Fruit fly (Drosophila melanogaster) whole organism, pupa: ENCODE measurements around the gene CG17294.
A peak's percentile ranks its signal among the peaks of the same experiment; 100 is the strongest.

Experiments
- CG10348 ChIP-seq: fragments of 200-800 bp; sonication (Bioruptor generic); IDR thresholded peaks from 2 replicates; pipeline ENCODE4 v1.3.6; 2022; ENCODE audit warnings: missing biosample characterization, missing genetic modification characterization
- CG12605 ChIP-seq: fragments of 200-800 bp; sonication (Bioruptor generic); IDR thresholded peaks from 2 replicates; pipeline ENCODE4 v1.3.6; 2022; ENCODE audit warnings: missing biosample characterization, missing genetic modification characterization
- CG13204 ChIP-seq: fragments of 200-800 bp; sonication (Bioruptor generic); optimal IDR thresholded peaks from 2 replicates; lab custom pipeline; 2018; ENCODE audit warnings: missing biosample characterization, mild to moderate bottlenecking, missing genetic modification characterization, moderate library complexity
- CG14655 ChIP-seq: fragments of 200-800 bp; sonication (Bioruptor generic); optimal IDR thresholded peaks from 3 replicates; lab custom pipeline; 2017; ENCODE audit warnings: mild to moderate bottlenecking, missing biosample characterization, missing genetic modification reagents, missing genetic modification characterization
- CG15710 ChIP-seq: fragments of 200-800 bp; sonication (Bioruptor generic); optimal IDR thresholded peaks from 2 replicates; lab custom pipeline; 2018; ENCODE audit warnings: missing biosample characterization, mild to moderate bottlenecking, missing genetic modification characterization, moderate library complexity
- CG17806 ChIP-seq: fragments of 200-800 bp; sonication (Bioruptor generic); optimal IDR thresholded peaks from 2 replicates; lab custom pipeline; 2018; ENCODE audit warnings: missing biosample characterization, mild to moderate bottlenecking, missing genetic modification characterization, moderate library complexity
- CG34367 ChIP-seq: fragments of 200-800 bp; sonication (Bioruptor generic); optimal IDR thresholded peaks from 2 replicates; lab custom pipeline; 2018; ENCODE audit warnings: missing biosample characterization, mild to moderate bottlenecking, missing genetic modification characterization
- CG4496 ChIP-seq: fragments of 200-800 bp; sonication (Bioruptor generic); IDR thresholded peaks from 3 replicates; pipeline ENCODE4 v1.3.6; 2022; ENCODE audit warnings: missing biosample characterization, missing genetic modification characterization
- CG8159 ChIP-seq: fragments of 200-800 bp; sonication (Bioruptor generic); optimal IDR thresholded peaks from 3 replicates; lab custom pipeline; 2018; ENCODE audit warnings: missing biosample characterization, mild to moderate bottlenecking, missing genetic modification characterization, moderate library complexity
- CG8301 ChIP-seq: fragments of 200-800 bp; sonication (Bioruptor generic); optimal IDR thresholded peaks from 2 replicates; lab custom pipeline; 2018; ENCODE audit warnings: missing biosample characterization, mild to moderate bottlenecking, missing genetic modification characterization
- CG9948 ChIP-seq: fragments of 200-800 bp; sonication (Bioruptor generic); optimal IDR thresholded peaks from 2 replicates; lab custom pipeline; 2018; ENCODE audit warnings: missing biosample characterization, mild to moderate bottlenecking, missing genetic modification characterization, moderate library complexity
- D1 ChIP-seq: fragments of 200-800 bp; sonication (Bioruptor generic); optimal IDR thresholded peaks from 2 replicates; lab custom pipeline; 2018; ENCODE audit warnings: missing biosample characterization, mild to moderate bottlenecking, missing genetic modification characterization, moderate library complexity
- EcR ChIP-seq: fragments of 200-800 bp; sonication (Bioruptor generic); optimal IDR thresholded peaks from 3 replicates; lab custom pipeline; 2019; ENCODE audit warnings: missing biosample characterization, missing genetic modification characterization, mild to moderate bottlenecking, moderate library complexity, missing genetic modification reagents
- Pif1A ChIP-seq: fragments of 200-800 bp; sonication (Bioruptor generic); optimal IDR thresholded peaks from 3 replicates; lab custom pipeline; 2016; ENCODE audit warnings: missing biosample characterization, missing genetic modification characterization
- Pif1B ChIP-seq: fragments of 200-800 bp; sonication (Bioruptor generic); optimal IDR thresholded peaks from 3 replicates; lab custom pipeline; 2016; ENCODE audit warnings: missing biosample characterization, missing genetic modification characterization
- Snoo ChIP-seq: fragments of 200-800 bp; sonication (Bioruptor generic); optimal IDR thresholded peaks from 3 replicates; lab custom pipeline; 2017; ENCODE audit warnings: missing biosample characterization, mild to moderate bottlenecking, missing genetic modification characterization, inconsistent platforms
- fd96Ca ChIP-seq: fragments of 200-800 bp; sonication (Bioruptor generic); IDR thresholded peaks from 3 replicates; pipeline ENCODE4 v1.3.6; 2022; ENCODE audit warnings: missing biosample characterization, missing genetic modification characterization
- gl ChIP-seq: fragments of 200-800 bp; sonication (Bioruptor generic); optimal IDR thresholded peaks from 2 replicates; lab custom pipeline; 2018; ENCODE audit warnings: missing biosample characterization, mild to moderate bottlenecking, missing genetic modification characterization
- rn ChIP-seq: fragments of 200-800 bp; sonication (Bioruptor generic); IDR thresholded peaks from 2 replicates; pipeline ENCODE4 v1.3.6; 2022; ENCODE audit warnings: missing biosample characterization, missing genetic modification characterization

CG17294 gene

DNA sequence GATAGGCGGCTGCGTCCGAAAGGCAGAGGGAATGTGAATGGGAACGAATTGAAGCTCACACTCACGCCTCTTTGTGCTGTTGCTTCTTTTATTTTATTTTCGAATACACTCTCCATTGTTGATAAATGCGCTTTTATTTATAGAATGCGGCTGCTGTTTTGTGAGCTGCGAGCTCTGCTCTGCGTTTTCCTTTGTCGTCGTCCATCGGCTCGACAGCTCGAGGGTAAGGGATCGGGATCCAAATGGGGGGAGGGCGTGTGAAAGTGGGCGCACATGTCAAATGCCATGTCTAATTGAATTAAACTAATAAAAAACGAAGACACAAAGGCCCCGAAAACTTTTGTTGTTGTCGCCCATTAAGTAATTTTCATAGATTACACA lies 47.2 kb downstream of the CG17294 start:
- TF ChIP-seq CG34367, result no peak
- no peak for TF ChIP-seq Pif1B (GFP tag; lab: Kevin White, UChicago)
- TF ChIP-seq CG8159 (tag; lab: Kevin White, UChicago), result no peak
- TF ChIP-seq EcR (GFP tag; lab: Kevin White, UChicago), result peak; percentile 78
- TF ChIP-seq CG13204 (GFP tag; lab: Kevin White, UChicago), result peak; percentile 37
- peak; percentile 42 for TF ChIP-seq gl
- no peak for TF ChIP-seq CG17806

DNA sequence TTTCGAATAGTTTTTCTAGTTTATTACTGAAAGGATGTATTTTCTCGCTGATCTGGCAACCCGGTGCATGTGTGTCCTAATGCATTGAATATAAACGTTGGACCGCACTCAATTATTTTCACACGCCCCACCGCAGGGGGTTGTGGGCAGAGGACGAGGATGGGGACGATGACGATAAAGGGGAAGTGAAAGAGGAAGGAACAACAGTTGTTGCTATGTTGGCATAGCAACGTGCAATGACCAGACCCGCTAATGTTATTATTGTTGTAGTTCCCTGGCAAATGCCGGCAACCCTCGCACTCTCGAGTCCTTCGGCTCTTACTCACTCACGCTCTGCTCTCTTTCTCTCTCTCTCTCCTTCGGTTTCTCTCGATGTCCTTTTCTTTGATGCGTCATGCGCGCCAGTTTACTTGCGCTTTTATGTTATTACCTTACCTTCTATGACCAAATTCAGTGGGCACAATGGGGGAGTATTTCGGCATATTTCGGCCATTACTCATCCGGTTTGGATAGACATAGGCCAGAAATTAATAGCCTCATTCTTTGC lies 47.9 kb downstream of the CG17294 start:
- TF ChIP-seq CG34367 (no peak), Pif1B (GFP tag; lab: Kevin White, UChicago) (no peak), CG4496 (GFP tag; lab: Robert Waterston, UW) (no peak), CG8159 (tag; lab: Kevin White, UChicago) (no peak), CG15710 (tag; lab: Kevin White, UChicago) (no peak), D1 (no peak), CG8301 (tag; lab: Kevin White, UChicago) (no peak), CG13204 (GFP tag; lab: Kevin White, UChicago) (no peak), CG10348 (GFP tag; lab: Robert Waterston, UW) (no peak), rn (GFP tag; lab: Robert Waterston, UW) (no peak), gl (no peak), CG12605 (GFP tag; lab: Robert Waterston, UW) (no peak), EcR (GFP tag; lab: Kevin White, UChicago) (no peak)

DNA sequence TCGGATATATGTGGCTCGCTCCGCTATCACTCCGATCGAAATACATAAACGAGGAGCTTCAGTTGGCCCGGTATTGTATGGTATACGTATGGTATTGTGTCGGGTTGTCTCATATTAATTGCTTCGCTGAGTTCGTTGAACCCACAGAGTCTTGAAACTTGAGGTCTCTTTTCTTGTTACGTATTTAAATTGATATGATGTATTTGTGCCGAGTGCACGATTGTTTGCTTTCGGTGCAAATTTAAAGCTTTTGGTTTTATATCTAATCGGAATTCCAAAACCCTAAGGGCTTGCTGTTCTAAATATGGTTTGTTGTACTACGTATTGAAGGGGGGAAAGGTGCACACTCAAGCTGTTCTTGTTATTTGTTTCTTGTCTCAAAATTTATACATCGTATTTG lies 48.4 kb downstream of the CG17294 start:
- TF ChIP-seq Pif1B (GFP tag; lab: Kevin White, UChicago) (no peak), EcR (GFP tag; lab: Kevin White, UChicago) (peak; percentile 72)
- TF ChIP-seq, all 21 proteins: peak for 1

DNA sequence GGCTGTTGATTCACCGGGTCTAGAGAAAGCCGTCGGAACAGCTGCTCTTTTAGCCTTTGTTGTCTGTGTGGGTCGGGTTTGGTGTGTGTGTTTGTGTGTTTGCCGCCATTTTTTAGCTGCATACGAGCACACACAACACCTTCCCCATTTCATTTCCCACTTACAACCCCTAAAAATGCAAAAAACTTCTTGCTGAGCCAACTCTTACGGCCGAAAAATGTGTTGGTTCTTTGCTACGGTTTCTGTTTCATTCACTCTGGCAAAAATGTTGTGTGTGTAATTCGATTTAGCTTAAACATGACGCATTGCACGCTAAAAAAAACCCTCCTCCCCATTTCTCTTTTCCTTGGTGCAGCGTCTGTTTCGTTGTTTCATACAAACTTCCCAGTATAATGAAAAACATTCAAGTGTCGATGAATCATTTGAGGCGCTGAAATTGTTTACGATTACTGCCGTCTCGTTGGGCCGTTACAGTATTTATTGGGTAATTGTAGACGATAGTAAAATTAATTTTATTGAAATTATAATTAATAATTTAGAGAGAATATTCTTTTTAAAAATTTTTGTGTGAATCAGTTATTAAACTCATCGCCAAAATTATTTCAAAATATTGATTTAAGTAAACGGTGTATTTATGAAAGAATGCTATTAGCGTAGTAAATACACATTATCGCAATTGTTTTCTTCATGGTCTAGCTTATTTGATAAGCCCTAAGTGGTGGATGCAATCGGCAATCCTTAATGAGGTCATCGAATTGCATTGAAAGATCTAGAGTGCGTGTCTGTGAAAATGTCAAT lies 49.3 kb downstream of the CG17294 start:
- no peak for TF ChIP-seq D1
- TF ChIP-seq CG4496 (GFP tag; lab: Robert Waterston, UW), result no peak
- no peak for TF ChIP-seq Pif1B (GFP tag; lab: Kevin White, UChicago)
- no peak for TF ChIP-seq CG8301 (tag; lab: Kevin White, UChicago)
- no peak for TF ChIP-seq Snoo (tag; lab: Kevin White, UChicago)
- TF ChIP-seq CG8159 (tag; lab: Kevin White, UChicago), result no peak
- TF ChIP-seq CG17806, result no peak
- TF ChIP-seq CG10348 (GFP tag; lab: Robert Waterston, UW), result no peak
- TF ChIP-seq CG9948 (tag; lab: Kevin White, UChicago), result no peak
- no peak for TF ChIP-seq EcR (GFP tag; lab: Kevin White, UChicago)
- no peak for TF ChIP-seq CG15710 (tag; lab: Kevin White, UChicago)
- TF ChIP-seq fd96Ca (GFP tag; lab: Robert Waterston, UW), result no peak
- no peak for TF ChIP-seq CG14655 (GFP tag; lab: Kevin White, UChicago)
- no peak for TF ChIP-seq gl
- no peak for TF ChIP-seq rn (GFP tag; lab: Robert Waterston, UW)
- no peak for TF ChIP-seq Pif1A (GFP tag; lab: Kevin White, UChicago)

DNA sequence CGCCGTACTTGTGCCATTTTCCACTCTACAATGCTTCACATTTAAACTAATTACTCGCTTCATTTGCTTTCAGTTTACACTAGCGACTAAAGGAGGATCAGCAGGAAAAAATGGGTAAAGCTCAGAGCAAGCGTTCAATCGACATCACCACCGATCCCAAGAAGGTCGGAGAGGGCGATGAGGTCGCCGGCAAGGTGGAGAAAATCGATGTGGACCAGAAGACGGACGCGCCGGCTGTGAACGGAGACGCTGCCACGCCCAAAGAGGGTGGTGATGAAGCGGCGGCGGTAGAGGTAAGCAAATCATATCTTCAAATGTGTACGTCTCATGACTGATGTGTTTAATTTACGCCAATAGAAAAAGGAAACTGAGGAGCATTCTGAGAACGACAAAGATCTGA lies 50.0 kb downstream of the CG17294 start:
- no peak for TF ChIP-seq CG9948 (tag; lab: Kevin White, UChicago)
- TF ChIP-seq CG15710 (tag; lab: Kevin White, UChicago), result no peak
- TF ChIP-seq D1, result no peak
- no peak for TF ChIP-seq CG17806
- TF ChIP-seq CG34367, result no peak
